Worm (Caenorhabditis elegans) whole organism, young adult: Measurements from ENCODE around the gene Y69A2AR.50.

ENCODE experiments used
- B0261.1 ChIP-seq: sonication (generic microtip); optimal IDR thresholded peaks from 2 replicates; lab custom pipeline; 2016; ENCODE audit warnings: mild to moderate bottlenecking, missing genetic modification characterization, moderate library complexity, missing compliant biosample characterization
- C06A6.2 ChIP-seq: fragments of 200-800 bp; sonication (Bioruptor generic); conservative IDR thresholded peaks from 2 replicates; pipeline ENCODE4 v1.3.6; 2022; ENCODE audit warnings: missing genetic modification characterization, missing compliant biosample characterization
- ZK185.1 ChIP-seq: sonication (generic microtip); optimal IDR thresholded peaks from 2 replicates; lab custom pipeline; 2016; ENCODE audit warnings: mild to moderate bottlenecking, missing genetic modification characterization, missing compliant biosample characterization; ENCODE audit not compliant: poor library complexity, severe bottlenecking
- ceh-79 ChIP-seq: sonication (generic microtip); optimal IDR thresholded peaks from 2 replicates; lab custom pipeline; 2017; ENCODE audit warnings: mild to moderate bottlenecking, missing genetic modification characterization, missing compliant biosample characterization
- hmg-20 ChIP-seq: fragments of 200-800 bp; sonication (Bioruptor generic); IDR thresholded peaks from 2 replicates; pipeline ENCODE4 v1.3.6; 2022; ENCODE audit warnings: missing genetic modification reagents, missing genetic modification characterization, missing compliant biosample characterization
- let-526 ChIP-seq: fragments of 200-800 bp; sonication (Bioruptor generic); IDR thresholded peaks from 2 replicates; pipeline ENCODE4 v1.3.6; 2022; ENCODE audit warnings: missing genetic modification reagents, missing genetic modification characterization, missing compliant biosample characterization
- mes-4 ChIP-seq: sonication (generic microtip); optimal IDR thresholded peaks from 2 replicates; lab custom pipeline; 2016; ENCODE audit warnings: missing genotype, missing genetic modification characterization, missing compliant biosample characterization
- mxl-1 ChIP-seq: sonication (generic microtip); optimal IDR thresholded peaks from 2 replicates; lab custom pipeline; 2016; ENCODE audit warnings: missing genetic modification characterization, missing compliant biosample characterization
- snpc-3.4 ChIP-seq: sonication (generic microtip); optimal IDR thresholded peaks from 2 replicates; lab custom pipeline; 2017; ENCODE audit warnings: missing genetic modification characterization, mild to moderate bottlenecking, missing compliant biosample characterization, antibody characterized with exemption, moderate library complexity, missing genotype, missing genetic modification reagents
- snpc-4 ChIP-seq, 5 experiments: fragments of 150-350 bp in 1 of 5; sonication (generic microtip) in 4 of 5; optimal IDR thresholded peaks; 2 replicates each; lab custom pipeline; 2014 to 2018; ENCODE audit warnings: missing genetic modification characterization in 5 of 5, missing biosample characterization in 3 of 5, antibody characterized with exemption in 2 of 5, mild to moderate bottlenecking in 2 of 5, missing compliant biosample characterization in 2 of 5, missing genotype in 2 of 5, moderate library complexity in 2 of 5, missing genetic modification reagents in 1 of 5

ce11 chrIV:2561358-2561757 lies 813 bp upstream of the Y69A2AR.50 start, which contains the start of gene Y69A2AR.46:
- TF ChIP-seq let-526: no peak
- no peak for TF ChIP-seq snpc-4 (GFP tag; optimal IDR thresholded peaks at IDR 0.05; lab: Kevin White, UChicago)
- no peak for TF ChIP-seq snpc-4 (tag; optimal IDR thresholded peaks at IDR 0.05; lab: Kevin White, UChicago)
- no peak for TF ChIP-seq mxl-1 (tag; lab: Kevin White, UChicago)
- no peak for TF ChIP-seq snpc-3.4 (tag; lab: Kevin White, UChicago)
- TF ChIP-seq C06A6.2 (GFP tag; lab: Robert Waterston, UW): no peak
- no peak for TF ChIP-seq mes-4 (tag; lab: Kevin White, UChicago)
- no peak for TF ChIP-seq ceh-79 (tag; lab: Kevin White, UChicago)
- no peak for TF ChIP-seq B0261.1 (tag; lab: Kevin White, UChicago)
- TF ChIP-seq hmg-20 (GFP tag; lab: Robert Waterston, UW): no peak
- TF ChIP-seq ZK185.1 (tag; lab: Kevin White, UChicago): no peak
